Fruit fly (Drosophila melanogaster) whole organism, larva: ENCODE results near the gene CG11698.
A peak's percentile ranks its signal among the peaks of the same experiment; 100 is the strongest.

Experiments used
- noc ChIP-seq: fragments of 200-800 bp; sonication (Bioruptor generic); optimal IDR thresholded peaks from 3 replicates; lab custom pipeline; 2019; ENCODE audit warnings: missing biosample characterization, mild to moderate bottlenecking, missing genetic modification characterization, moderate library complexity

The CG11698 gene

DNA sequence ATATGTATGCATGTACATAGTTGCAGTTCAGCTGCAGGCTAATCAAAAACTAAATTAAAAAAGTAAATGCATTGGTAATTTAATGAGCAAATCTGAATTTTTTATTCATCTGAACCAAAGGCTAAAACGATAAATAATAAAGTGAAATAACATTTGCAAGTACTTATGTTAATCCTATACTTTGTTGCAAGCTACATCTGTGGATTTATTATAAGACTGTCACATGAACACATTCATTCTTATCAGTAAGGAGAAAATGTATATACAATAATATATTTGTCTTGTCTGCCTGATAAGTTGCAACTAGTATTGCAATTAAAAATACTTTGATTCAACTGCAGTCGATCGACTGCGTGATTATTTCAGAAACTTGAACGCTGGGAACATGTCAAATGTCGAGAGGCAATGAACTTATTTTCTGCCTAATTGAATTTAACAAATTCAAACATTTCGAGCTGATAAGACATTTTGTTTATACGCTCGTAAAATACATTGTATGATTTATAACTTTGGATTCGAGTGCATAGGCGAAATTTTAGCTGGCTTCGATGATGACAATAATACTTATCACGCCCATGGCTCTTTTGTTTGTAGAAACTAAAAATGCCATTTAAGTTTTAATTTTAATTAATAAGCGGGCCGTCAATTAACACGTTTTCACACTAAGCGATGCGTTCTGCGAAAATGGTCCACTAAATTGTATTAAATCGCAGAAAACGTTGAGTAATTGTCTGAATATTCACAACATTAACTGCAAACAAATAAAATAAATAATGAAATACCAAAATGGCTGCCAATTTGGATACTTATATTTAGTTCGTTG is 16.2 kb downstream of the CG11698 start:
- TF ChIP-seq noc (tag; lab: Kevin White, UChicago) = no peak

DNA sequence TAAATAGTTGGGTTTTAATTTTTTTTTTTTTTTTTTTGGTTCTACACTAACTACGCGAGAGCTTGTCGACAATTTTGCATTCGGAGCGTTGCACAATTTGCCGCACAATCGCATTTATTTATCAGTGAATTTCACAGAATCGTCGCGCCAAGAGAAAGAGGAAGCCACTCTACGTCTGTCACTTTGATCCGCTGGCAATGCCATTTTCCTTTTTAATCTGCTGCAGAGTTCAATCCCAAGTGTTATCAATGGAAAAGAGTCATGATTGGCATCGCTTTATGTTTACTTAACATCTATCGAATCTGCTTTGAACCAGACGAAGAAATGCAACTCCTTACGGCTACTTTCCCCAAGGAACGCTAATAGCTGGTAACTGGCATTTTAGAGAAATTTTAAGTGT is 17.6 kb downstream of the CG11698 start:
- no peak for TF ChIP-seq noc (tag; lab: Kevin White, UChicago)

DNA sequence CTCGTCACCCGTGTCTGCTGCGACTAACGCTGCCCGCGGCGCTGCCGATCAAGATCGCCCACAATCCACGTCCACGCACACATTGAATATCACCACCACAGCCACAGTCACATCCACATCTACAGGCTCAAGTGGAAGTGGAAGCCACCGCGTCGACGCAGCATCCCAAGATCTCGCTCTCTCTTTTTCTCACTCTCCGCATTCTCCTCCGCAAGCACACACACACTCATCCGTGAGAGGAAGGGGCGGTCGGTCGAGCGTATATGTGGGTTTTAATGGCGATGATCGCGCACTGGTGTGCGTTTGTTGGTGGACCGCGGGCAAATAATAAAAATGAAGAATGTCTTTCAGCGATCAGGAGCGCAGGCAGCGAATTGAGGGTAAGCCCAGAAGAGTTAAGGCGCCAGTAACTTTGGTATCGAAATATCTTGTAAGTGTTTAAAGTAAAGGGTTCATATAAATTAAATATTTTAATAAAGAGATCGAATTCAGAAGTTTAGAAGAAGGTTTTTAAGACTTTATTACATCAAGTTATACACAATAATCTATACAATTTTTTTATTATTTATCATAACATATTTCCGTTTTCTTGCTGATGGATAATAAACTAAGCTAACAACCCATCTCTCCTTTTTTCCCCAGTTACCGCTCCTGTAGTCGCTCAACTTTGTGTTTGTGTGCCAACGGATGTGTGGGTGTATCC is 21.9 kb downstream of the CG11698 start, which contains the start of gene Poxm:
Gene Poxm (minus strand): TSS at position 25 of the 703 bp plus-strand sequence.
- TF ChIP-seq noc (tag; lab: Kevin White, UChicago) = no peak

DNA sequence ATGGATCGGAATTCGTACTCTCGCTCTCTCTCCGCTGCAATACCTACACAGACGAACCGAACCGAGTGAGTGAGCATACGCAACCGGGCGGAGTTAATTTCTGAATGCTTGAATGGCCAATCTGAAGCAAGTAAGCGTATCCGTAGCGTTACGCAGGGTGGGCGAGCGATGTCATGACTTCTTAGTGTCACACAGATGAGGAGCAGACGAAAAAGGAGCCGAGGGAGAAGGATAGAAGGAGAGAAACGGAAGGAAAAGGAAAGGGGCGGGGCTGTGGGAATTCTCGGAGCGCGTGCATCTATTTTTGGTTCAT is 22.4 kb downstream of the CG11698 start:
- TF ChIP-seq noc (tag; lab: Kevin White, UChicago) = no peak

DNA sequence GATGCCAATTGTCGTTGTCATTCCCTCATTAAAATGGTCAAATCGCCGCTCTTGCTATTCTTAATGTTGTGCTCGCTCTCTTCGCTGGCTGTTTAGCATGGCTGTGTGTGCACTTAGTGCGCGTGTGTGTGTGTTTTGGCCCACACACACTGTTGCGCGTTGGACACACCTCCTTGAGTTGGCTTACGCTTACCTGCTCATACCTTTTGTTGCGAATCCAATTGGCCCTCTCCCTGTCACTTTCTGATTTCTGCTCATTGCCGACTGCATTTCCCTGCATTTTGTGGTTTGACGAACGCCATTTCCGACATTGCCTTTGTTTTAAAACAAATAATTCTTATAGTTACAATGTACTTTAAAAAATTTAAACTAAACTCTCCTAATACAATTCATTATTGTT is 23.0 kb downstream of the CG11698 start:
- no peak for TF ChIP-seq noc (tag; lab: Kevin White, UChicago)

DNA sequence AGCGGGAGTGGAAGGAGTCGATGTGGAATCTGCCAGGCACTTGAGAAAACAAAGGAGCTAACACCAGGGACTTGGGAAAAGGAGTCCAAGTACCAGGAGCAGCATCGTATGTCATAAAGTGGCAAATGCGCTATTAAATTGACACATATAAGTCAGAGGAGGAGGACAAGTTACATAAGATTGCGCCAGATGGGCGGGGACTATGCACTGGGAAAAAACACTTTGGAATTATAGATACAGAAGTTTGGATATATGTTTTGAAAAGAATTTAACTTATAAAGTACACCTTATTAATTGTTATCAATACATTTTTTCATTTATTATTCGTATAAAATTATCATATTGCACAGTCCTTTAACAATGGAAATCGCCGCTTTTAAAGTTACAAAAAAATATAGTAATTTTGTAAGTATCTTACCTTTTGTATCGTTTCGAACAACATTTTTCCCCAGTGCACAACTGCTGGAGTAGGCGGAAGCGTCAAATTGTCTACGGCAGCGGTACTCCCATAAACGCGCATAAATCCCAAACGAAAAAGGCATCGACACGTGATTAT is 24.1 kb downstream of the CG11698 start:
- TF ChIP-seq noc (tag; lab: Kevin White, UChicago) = no peak

DNA sequence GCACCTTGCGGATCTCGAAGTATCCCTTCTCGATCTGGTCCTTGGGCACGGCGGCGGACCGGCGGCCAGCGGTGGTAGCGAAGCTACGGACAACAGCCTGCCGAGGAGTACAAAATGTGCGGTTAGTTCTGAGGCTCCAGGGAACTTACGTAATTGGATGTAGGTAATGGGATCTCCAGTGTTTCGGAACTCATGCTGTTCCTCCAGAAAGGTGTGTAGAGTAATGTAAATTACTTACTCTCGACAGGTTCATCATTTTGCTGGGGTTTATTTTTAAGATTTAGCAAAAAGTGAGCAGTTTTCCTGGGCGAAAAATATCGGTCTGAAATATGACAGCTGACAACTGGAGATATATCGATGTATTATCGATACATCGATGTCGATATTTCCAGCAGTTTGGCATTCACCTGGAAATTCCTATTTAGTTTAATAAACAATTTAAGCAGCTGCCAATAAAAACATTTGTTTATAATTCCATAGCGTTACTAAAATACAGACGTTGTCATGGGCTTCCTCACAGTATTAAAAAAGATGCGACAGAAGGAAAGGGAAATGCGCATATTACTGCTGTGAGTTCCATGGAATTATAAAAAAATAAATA is 28.8 kb downstream of the CG11698 start, which contains the start of the genes COX7A and Arl2:
Gene COX7A (minus strand): TSS at position 369 of the 601 bp plus-strand sequence.
Gene Arl2 (plus strand): TSS at position 426 of the 601 bp plus-strand sequence.
- peak; percentile 17 for TF ChIP-seq noc (tag; lab: Kevin White, UChicago)

DNA sequence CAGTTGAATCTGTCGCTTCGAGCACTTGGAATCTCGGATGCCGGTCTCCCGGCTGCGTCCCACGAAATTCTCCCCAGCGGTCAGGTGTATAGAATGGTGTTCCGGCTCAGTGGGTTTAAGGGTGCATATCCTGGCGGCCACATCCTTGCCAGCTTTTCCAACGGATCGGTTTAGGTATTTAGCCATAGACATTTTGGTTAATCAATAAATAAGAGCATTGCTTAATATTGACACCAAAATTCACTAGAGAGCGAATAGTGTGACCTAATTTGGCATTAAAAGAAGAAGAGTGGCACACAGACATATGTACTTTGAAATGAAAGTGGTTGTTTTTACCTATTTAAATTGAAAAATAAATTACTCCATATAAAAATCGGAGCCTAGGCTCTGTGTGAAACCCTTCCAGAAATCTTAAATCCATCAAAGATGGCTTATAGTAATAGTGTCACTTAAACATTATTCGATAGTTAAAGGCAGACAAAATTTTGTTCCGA is 31.3 kb downstream of the CG11698 start, which contains the start of the genes PNKP and COX7AL:
Gene PNKP (minus strand): TSS at position 266 of the 494 bp plus-strand sequence.
Gene COX7AL (plus strand): TSS at position 419 of the 494 bp plus-strand sequence.
- no peak for TF ChIP-seq noc (tag; lab: Kevin White, UChicago)

DNA sequence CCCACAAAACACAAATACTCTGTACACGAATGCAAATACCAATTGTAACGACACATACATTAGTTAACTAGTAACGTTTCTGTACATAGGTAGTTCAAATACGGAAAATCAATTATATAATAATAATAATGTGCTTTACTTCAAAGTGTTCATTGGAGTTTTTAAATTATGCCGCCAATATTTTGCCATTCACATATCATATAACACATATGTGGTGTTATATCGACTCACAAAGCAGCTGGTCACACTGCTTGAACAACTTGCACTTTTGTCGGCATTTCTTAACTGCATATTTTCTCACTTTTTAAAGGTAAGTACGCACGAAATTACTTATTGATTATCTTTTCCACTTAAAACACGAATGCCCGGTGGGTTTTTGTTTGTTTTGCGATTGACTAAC is 32.2 kb downstream of the CG11698 start, which contains the start of gene DppIII:
Gene DppIII (plus strand): TSS at position 227 of the 400 bp plus-strand sequence.
- no peak for TF ChIP-seq noc (tag; lab: Kevin White, UChicago)

DNA sequence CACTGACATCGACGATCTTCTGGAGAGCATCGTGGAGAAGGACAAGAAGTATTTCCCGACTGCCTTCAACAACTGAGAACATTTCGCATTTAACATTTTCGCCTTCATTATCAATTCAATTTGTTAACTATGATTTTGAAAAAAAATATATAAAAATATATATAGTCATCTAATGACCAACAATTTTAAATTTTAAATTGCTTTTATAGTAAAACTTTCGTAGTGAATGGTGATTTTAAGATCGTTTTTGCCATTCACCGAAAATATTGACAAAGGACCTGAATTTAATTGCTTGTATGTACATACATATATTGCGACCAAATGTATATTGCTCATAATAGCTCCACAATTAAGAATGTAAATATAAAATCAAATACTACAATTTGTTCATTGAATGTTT is 35.3 kb downstream of the CG11698 start, which contains the start of gene CG7352:
Gene CG7352 (plus strand): TSS at position 301 of the 400 bp plus-strand sequence.
- no peak for TF ChIP-seq noc (tag; lab: Kevin White, UChicago)

DNA sequence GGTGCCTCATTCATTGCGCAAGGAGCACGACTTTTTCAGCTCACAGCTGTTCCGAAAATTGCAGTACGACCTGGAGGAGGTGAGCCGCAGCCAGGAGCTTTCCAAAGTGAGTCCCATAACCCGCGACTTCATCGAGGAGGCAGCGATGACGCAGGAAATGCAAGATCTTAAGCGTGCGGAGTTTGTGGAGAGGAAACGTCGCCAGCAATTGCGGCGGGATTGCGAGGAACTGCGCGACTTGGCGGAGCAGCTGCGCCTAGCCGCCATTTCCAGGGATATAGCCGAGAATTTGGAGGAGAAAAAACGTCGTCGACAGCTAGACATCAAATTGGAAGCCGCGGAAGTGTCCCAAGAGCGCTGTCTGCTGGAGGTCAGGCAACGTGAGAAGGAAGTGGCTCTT is 35.8 kb downstream of the CG11698 start:
- no peak for TF ChIP-seq noc (tag; lab: Kevin White, UChicago)

DNA sequence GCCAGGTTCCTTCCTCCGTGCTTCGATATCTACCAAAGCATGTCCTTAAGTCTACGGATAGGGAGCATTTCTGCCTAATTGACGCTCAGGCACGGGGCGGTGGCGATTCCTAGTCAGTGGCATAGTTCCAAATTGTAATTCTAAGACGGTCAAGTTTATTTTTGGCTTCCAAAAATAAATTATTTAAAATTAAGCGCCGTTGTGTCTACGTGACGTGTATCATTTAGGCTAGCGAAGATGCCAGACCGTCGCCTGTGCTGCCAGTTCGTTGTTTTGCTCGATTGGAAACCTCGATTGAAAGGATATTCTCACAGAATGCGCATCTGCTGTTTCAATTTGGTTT is 37.1 kb downstream of the CG11698 start:
- TF ChIP-seq noc (tag; lab: Kevin White, UChicago) = no peak

DNA sequence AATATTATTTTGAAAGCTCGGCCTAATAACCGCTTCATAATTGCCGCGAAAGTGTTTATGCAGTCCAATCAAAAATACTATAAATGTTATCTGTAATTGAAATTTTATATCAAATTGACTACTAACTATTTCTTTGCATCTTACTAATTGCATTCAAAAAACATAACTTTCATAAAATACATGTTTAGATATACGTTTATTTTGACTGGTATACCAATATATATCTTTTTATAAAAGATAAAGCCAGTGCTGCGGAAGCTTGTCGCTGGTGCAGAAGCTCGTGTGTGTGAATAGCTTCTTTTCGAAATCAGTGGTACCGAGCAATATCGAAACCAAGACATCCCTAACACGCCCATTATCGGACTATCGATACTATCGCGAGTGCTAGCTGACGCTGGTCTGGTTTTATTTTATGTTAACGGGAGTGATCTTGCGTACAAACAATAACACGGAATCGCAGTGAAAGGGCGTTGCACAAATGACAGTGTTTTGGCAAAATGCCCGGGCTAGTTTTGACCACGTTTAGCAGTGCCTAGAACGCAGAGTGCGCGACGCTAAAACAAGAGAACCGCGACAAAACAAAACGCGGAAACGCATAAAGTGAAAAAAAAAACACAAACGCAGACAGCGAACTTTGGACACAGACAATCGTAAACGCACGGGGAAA is 37.6 kb downstream of the CG11698 start, which contains the start of gene Atg13:
Gene Atg13 (plus strand): TSS at position 367 of the 667 bp plus-strand sequence.
- TF ChIP-seq noc (tag; lab: Kevin White, UChicago) = no peak

DNA sequence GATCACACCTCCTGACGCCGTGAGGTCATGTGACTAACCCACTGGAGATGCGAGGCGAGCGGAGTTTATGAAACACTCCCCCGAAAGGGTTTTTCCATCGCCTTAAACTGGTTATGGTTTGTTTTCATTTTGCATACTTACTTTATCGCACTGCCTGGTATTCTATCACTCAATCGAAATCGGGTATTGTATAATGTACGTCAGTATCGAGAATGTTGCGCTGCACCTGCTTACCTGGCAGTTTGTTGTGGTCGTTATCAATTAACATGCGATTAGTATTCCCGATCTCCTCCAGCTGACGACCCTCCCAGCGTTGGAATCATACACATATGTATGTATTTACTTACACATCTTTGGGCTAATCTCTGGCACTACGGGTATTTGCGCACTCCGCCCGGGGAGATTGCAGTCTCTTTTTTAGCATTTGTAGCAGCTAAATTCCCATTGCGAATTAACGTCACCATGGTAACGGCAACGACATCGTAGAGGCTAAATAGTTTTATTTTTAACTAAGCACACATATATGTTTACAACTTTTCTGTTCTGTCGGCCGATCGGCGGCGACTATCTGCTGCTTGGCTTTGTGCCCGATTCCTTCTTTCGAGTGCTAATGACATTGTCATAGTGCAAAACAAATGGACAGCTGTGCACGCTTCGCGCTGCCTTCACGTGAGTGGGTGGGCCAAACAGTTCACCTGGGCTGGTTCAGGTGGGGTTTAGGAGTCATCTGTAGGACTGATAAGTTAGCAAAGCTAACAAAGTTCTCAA is 41.2 kb downstream of the CG11698 start:
- TF ChIP-seq noc (tag; lab: Kevin White, UChicago) = peak; percentile 48
